Worm (Caenorhabditis elegans): Measurements from ENCODE around the gene Y24D9A.6.
A peak's percentile ranks its signal among the peaks of the same experiment; 100 is the strongest.

ce11 chrIV:4437825-4438224 is 37.6 kb upstream of the Y24D9A.6 start:
- TF ChIP-seq unc-39 (tag; optimal IDR thresholded peaks at IDR 0.05): no peak
- TF ChIP-seq blmp-1 (tag; optimal IDR thresholded peaks at IDR 0.05; ENCODE audit: insufficient read depth): no peak
- TF ChIP-seq ztf-11 (tag; optimal IDR thresholded peaks at IDR 0.05): no peak
- TF ChIP-seq ama-1 (optimal IDR thresholded peaks at IDR 0.05): no peak
- TF ChIP-seq elt-1 (tag; optimal IDR thresholded peaks at IDR 0.05): peak; percentile 51
- no peak for TF ChIP-seq nhr-11 (tag; optimal IDR thresholded peaks at IDR 0.05)
- no peak for TF ChIP-seq nhr-12 (tag; optimal IDR thresholded peaks at IDR 0.05)
